Worm (Caenorhabditis elegans) whole organism, L3 larva: ENCODE data around the gene ehbp-1.

Experiments
- R02D3.7 ChIP-seq: fragments of 150-350 bp; optimal IDR thresholded peaks from 2 replicates; lab custom pipeline; 2014; ENCODE audit warnings: missing biosample characterization, missing genetic modification characterization
- ZK546.5 ChIP-seq: sonication (generic microtip); optimal IDR thresholded peaks from 2 replicates; lab custom pipeline; 2017; ENCODE audit warnings: missing biosample characterization, missing genetic modification characterization
- ama-1 ChIP-seq: fragments of 150-350 bp; optimal IDR thresholded peaks from 2 replicates; lab custom pipeline; 2018
- ceh-16 ChIP-seq: sonication (generic microtip); optimal IDR thresholded peaks from 2 replicates; lab custom pipeline; 2017; ENCODE audit warnings: missing biosample characterization, missing genetic modification characterization
- ceh-28 ChIP-seq: fragments of 150-350 bp; optimal IDR thresholded peaks from 2 replicates; lab custom pipeline; 2014; ENCODE audit warnings: missing biosample characterization, missing genetic modification reagents, missing genetic modification characterization
- ceh-82 ChIP-seq: fragments of 150-350 bp; optimal IDR thresholded peaks from 2 replicates; lab custom pipeline; 2014; ENCODE audit warnings: missing biosample characterization, missing genetic modification characterization
- ceh-9 ChIP-seq: sonication (generic microtip); optimal IDR thresholded peaks from 2 replicates; lab custom pipeline; 2018; ENCODE audit warnings: missing biosample characterization, missing genetic modification characterization
- egl-27 ChIP-seq: sonication (generic microtip); optimal IDR thresholded peaks from 4 replicates; lab custom pipeline; 2017; ENCODE audit warnings: missing biosample characterization, missing genetic modification reagents, missing genetic modification characterization
- elt-1 ChIP-seq: fragments of 150-350 bp; optimal IDR thresholded peaks from 2 replicates; lab custom pipeline; 2014; ENCODE audit warnings: missing biosample characterization, missing genetic modification characterization
- elt-2 ChIP-seq: sonication (generic microtip); optimal IDR thresholded peaks from 2 replicates; lab custom pipeline; 2016; ENCODE audit warnings: missing genetic modification reagents, mild to moderate bottlenecking, missing genetic modification characterization, missing compliant biosample characterization
- elt-3 ChIP-seq, 3 experiments: fragments of 150-350 bp in 1 of 3; sonication (generic microtip) in 2 of 3; optimal IDR thresholded peaks; 2 replicates in 2 of 3; 4 replicates in 1 of 3; lab custom pipeline; 2014 to 2017; ENCODE audit warnings: missing biosample characterization in 3 of 3, missing genetic modification characterization in 3 of 3
- eor-1 ChIP-seq, 2 experiments: fragments of 150-350 bp; optimal IDR thresholded peaks; 2 replicates each; lab custom pipeline; 2014 to 2018; ENCODE audit warnings: missing biosample characterization in 2 of 2, missing genetic modification characterization in 2 of 2
- fkh-10 ChIP-seq: sonication (generic microtip); optimal IDR thresholded peaks from 2 replicates; lab custom pipeline; 2017; ENCODE audit warnings: missing biosample characterization, missing genetic modification reagents, missing genetic modification characterization
- fkh-2 ChIP-seq: fragments of 150-350 bp; optimal IDR thresholded peaks from 2 replicates; lab custom pipeline; 2014; ENCODE audit warnings: missing biosample characterization, missing genetic modification reagents, missing genetic modification characterization
- fos-1 ChIP-seq: fragments of 150-350 bp; optimal IDR thresholded peaks from 2 replicates; lab custom pipeline; 2014; ENCODE audit warnings: missing biosample characterization, missing genetic modification characterization
- hmg-11 ChIP-seq: sonication (generic microtip); optimal IDR thresholded peaks from 2 replicates; lab custom pipeline; 2016; ENCODE audit warnings: missing genetic modification characterization, missing compliant biosample characterization
- jun-1 ChIP-seq: fragments of 150-350 bp; optimal IDR thresholded peaks from 2 replicates; lab custom pipeline; 2014; ENCODE audit warnings: missing biosample characterization, missing genetic modification reagents, missing genetic modification characterization
- lin-15B ChIP-seq: fragments of 150-350 bp; optimal IDR thresholded peaks from 2 replicates; lab custom pipeline; 2014; ENCODE audit warnings: missing biosample characterization, missing genetic modification characterization
- lin-39 ChIP-seq: fragments of 150-350 bp; optimal IDR thresholded peaks from 2 replicates; lab custom pipeline; 2018; ENCODE audit warnings: missing biosample characterization, missing genetic modification reagents, missing genetic modification characterization
- lsy-12 ChIP-seq: sonication (generic microtip); optimal IDR thresholded peaks from 2 replicates; lab custom pipeline; 2016; ENCODE audit warnings: mild to moderate bottlenecking, missing genetic modification characterization, missing compliant biosample characterization
- mdl-1 ChIP-seq: fragments of 150-350 bp; optimal IDR thresholded peaks from 2 replicates; lab custom pipeline; 2014; ENCODE audit warnings: missing biosample characterization, missing genetic modification characterization
- mml-1 ChIP-seq: fragments of 150-350 bp; sonication (generic microtip); optimal IDR thresholded peaks from 3 replicates; lab custom pipeline; 2014; ENCODE audit warnings: missing biosample characterization, missing genetic modification characterization
- nfya-1 ChIP-seq: sonication (generic microtip); optimal IDR thresholded peaks from 2 replicates; lab custom pipeline; 2017; ENCODE audit warnings: missing genetic modification characterization, mild to moderate bottlenecking, missing compliant biosample characterization, antibody characterized with exemption, moderate library complexity; ENCODE audit not compliant: insufficient read depth
- nhr-12 ChIP-seq: fragments of 150-350 bp; optimal IDR thresholded peaks from 2 replicates; lab custom pipeline; 2014; ENCODE audit warnings: missing biosample characterization, missing genetic modification characterization
- nhr-23 ChIP-seq: fragments of 150-350 bp; optimal IDR thresholded peaks from 2 replicates; lab custom pipeline; 2014; ENCODE audit warnings: missing biosample characterization, missing genetic modification reagents, missing genetic modification characterization
- nhr-237 ChIP-seq: fragments of 150-350 bp; optimal IDR thresholded peaks from 2 replicates; lab custom pipeline; 2014; ENCODE audit warnings: missing biosample characterization, missing genetic modification characterization
- nhr-25 ChIP-seq: sonication (generic microtip); optimal IDR thresholded peaks from 2 replicates; lab custom pipeline; 2017; ENCODE audit warnings: missing biosample characterization, missing genetic modification characterization
- nhr-28 ChIP-seq: fragments of 150-350 bp; optimal IDR thresholded peaks from 2 replicates; lab custom pipeline; 2014; ENCODE audit warnings: missing biosample characterization, missing genetic modification characterization
- nhr-43 ChIP-seq: sonication (generic microtip); optimal IDR thresholded peaks from 2 replicates; lab custom pipeline; 2016; ENCODE audit warnings: mild to moderate bottlenecking, missing genetic modification characterization, missing compliant biosample characterization; ENCODE audit not compliant: poor library complexity, severe bottlenecking
- nhr-67 ChIP-seq: fragments of 150-350 bp; optimal IDR thresholded peaks from 2 replicates; lab custom pipeline; 2014; ENCODE audit warnings: missing biosample characterization, missing genetic modification characterization
- nhr-76 ChIP-seq: fragments of 150-350 bp; sonication (generic microtip); optimal IDR thresholded peaks from 5 replicates; lab custom pipeline; 2014; ENCODE audit warnings: missing biosample characterization, missing genetic modification characterization
- nhr-77 ChIP-seq: fragments of 150-350 bp; optimal IDR thresholded peaks from 2 replicates; lab custom pipeline; 2014; ENCODE audit warnings: missing biosample characterization, missing genetic modification characterization
- pha-4 ChIP-seq: fragments of 150-350 bp; optimal IDR thresholded peaks from 2 replicates; lab custom pipeline; 2014; ENCODE audit warnings: missing biosample characterization, missing genetic modification reagents, missing genetic modification characterization
- pqm-1 ChIP-seq: fragments of 150-350 bp; optimal IDR thresholded peaks from 2 replicates; lab custom pipeline; 2017; ENCODE audit warnings: missing biosample characterization, missing genetic modification characterization, inconsistent platforms
- sea-2 ChIP-seq: fragments of 150-350 bp; sonication (generic microtip); optimal IDR thresholded peaks from 4 replicates; lab custom pipeline; 2014; ENCODE audit warnings: missing biosample characterization, missing genetic modification reagents, missing genetic modification characterization
- skn-1 ChIP-seq: fragments of 150-350 bp; optimal IDR thresholded peaks from 2 replicates; lab custom pipeline; 2014; ENCODE audit warnings: missing biosample characterization, missing genetic modification characterization
- snpc-4 ChIP-seq: fragments of 150-350 bp; optimal IDR thresholded peaks from 2 replicates; lab custom pipeline; 2014; ENCODE audit warnings: missing biosample characterization, missing genetic modification characterization
- tbx-2 ChIP-seq: sonication (generic microtip); optimal IDR thresholded peaks from 2 replicates; lab custom pipeline; 2016; ENCODE audit warnings: mild to moderate bottlenecking, missing genetic modification characterization, missing compliant biosample characterization
- unc-39 ChIP-seq: sonication (generic microtip); optimal IDR thresholded peaks from 4 replicates; lab custom pipeline; 2017; ENCODE audit warnings: missing biosample characterization, missing genetic modification characterization
- unc-62 ChIP-seq: fragments of 150-350 bp; sonication (generic microtip); optimal IDR thresholded peaks from 4 replicates; lab custom pipeline; 2014; ENCODE audit warnings: missing biosample characterization, missing genetic modification reagents, missing genetic modification characterization
- zag-1 ChIP-seq: fragments of 150-350 bp; optimal IDR thresholded peaks from 2 replicates; lab custom pipeline; 2014; ENCODE audit warnings: missing biosample characterization, missing genetic modification characterization
- ztf-11 ChIP-seq: fragments of 150-350 bp; optimal IDR thresholded peaks from 2 replicates; lab custom pipeline; 2014; ENCODE audit warnings: missing biosample characterization, missing genetic modification characterization
- ztf-4 ChIP-seq: fragments of 150-350 bp; optimal IDR thresholded peaks from 2 replicates; lab custom pipeline; 2014; ENCODE audit warnings: missing biosample characterization, missing genetic modification characterization

The ehbp-1 gene

DNA sequence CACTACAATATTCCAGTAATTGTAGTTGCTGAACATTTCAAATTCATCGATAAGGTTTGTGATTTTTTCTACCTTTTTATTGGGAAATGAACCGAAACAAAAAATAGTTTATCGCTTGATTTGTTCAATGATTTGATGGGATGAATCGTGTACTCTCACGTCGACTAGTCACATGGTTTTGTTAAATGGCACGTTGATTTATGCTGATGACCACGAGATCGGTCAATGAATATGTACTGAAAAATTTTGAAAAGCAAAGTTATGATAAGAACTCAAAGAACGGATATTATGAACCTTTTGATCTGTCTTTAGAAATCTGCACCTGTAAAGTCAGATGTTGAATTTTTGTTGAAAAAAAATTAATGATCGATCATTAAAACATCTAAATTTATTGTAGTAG is 34.2 kb upstream of the ehbp-1 start:
- TF ChIP-seq fkh-2 (tag; lab: Kevin White, UChicago) (no peak), elt-3 (tag; optimal IDR thresholded peaks at IDR 0.05; lab: Kevin White, UChicago) (peak in 2 of 3 experiments; percentile 41 to 56), unc-62 (no peak), skn-1 (tag; lab: Kevin White, UChicago) (no peak), ztf-11 (tag; lab: Kevin White, UChicago) (no peak), egl-27 (tag; lab: Kevin White, UChicago) (no peak), tbx-2 (no peak), pqm-1 (tag; lab: Kevin White, UChicago) (peak; percentile 88), elt-2 (tag; lab: Kevin White, UChicago) (peak; percentile 51), ama-1 (no peak), R02D3.7 (tag; lab: Kevin White, UChicago) (no peak), nhr-23 (peak; percentile 86), ceh-16 (tag; lab: Kevin White, UChicago) (no peak), nhr-25 (peak; percentile 26), mml-1 (tag; lab: Kevin White, UChicago) (no peak), lin-15B (tag; lab: Kevin White, UChicago) (no peak), nhr-76 (no peak), nhr-77 (tag; lab: Kevin White, UChicago) (no peak), nhr-67 (tag; lab: Kevin White, UChicago) (no peak), ceh-9 (tag; lab: Kevin White, UChicago) (no peak), nhr-237 (tag; lab: Kevin White, UChicago) (no peak), ceh-28 (tag; lab: Kevin White, UChicago) (no peak), snpc-4 (tag; lab: Kevin White, UChicago) (no peak), mdl-1 (no peak), ceh-82 (tag; lab: Kevin White, UChicago) (no peak), elt-1 (tag; lab: Kevin White, UChicago) (no peak), fos-1 (tag; lab: Kevin White, UChicago) (no peak), unc-39 (tag; lab: Kevin White, UChicago) (no peak), nhr-12 (tag; lab: Kevin White, UChicago) (no peak), jun-1 (tag; lab: Kevin White, UChicago) (peak; percentile 69), lsy-12 (tag; lab: Kevin White, UChicago) (peak; percentile 20), zag-1 (tag; lab: Kevin White, UChicago) (no peak), ztf-4 (tag; lab: Kevin White, UChicago) (no peak), pha-4 (tag; lab: Kevin White, UChicago) (no peak), ZK546.5 (tag; lab: Kevin White, UChicago) (no peak), nfya-1 (tag; lab: Kevin White, UChicago) (no peak), eor-1 (tag; optimal IDR thresholded peaks at IDR 0.05; lab: Kevin White, UChicago) (no peak), nhr-28 (tag; lab: Kevin White, UChicago) (no peak), nhr-43 (peak; percentile 68), hmg-11 (no peak), sea-2 (no peak), lin-39 (tag; lab: Kevin White, UChicago) (no peak)

DNA sequence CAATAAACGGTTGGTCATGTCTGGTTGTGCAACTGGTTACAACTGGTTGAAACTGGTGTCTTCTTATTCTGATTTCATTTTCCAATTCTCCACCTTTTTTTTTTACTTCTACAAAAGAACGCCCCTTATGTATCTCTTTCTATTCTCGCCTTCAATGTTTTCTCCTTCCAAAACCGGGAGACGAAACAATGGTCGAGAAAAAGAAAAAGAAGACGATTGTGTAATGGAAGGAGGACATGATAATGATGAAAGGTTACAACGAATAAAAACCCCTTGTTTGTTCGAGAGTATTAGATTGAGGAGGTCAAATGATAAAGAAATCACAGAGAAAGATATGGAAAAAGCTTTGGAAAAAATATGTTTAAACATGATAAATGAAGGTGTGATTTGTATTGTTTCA is 31.6 kb upstream of the ehbp-1 start, which contains the start of gene C50F4.8:
TSS of gene C50F4.8 (minus strand) at position 28 of the 400 bp plus-strand sequence.
- TF ChIP-seq elt-3 (tag; optimal IDR thresholded peaks at IDR 0.05; lab: Kevin White, UChicago) (no peak), ZK546.5 (tag; lab: Kevin White, UChicago) (no peak), nhr-76 (no peak), fos-1 (tag; lab: Kevin White, UChicago) (no peak), ama-1 (peak; percentile 37), hmg-11 (no peak), nhr-23 (peak; percentile 55), nhr-77 (tag; lab: Kevin White, UChicago) (no peak), unc-39 (tag; lab: Kevin White, UChicago) (no peak)

DNA sequence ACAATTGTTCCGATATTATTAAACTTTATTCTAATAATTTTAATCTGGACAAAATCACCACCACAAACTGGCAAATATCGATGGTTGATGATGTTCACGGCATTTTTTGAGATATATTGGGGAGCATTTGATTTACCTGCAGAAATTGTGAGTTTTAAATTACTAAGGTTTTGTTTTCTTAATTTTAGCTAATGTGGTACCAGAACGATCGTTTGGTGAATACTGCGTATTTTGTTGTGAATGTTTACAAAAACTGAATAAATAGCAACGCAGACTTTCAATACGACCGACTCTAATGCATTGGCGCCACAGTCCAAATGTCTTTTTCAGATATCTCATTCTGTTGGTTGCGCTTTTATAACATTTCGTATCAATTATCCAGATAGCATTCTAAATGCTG is 28.7 kb upstream of the ehbp-1 start:
- TF ChIP-seq unc-62 (no peak), zag-1 (tag; lab: Kevin White, UChicago) (no peak), unc-39 (tag; lab: Kevin White, UChicago) (no peak), eor-1 (tag; optimal IDR thresholded peaks at IDR 0.05; lab: Kevin White, UChicago) (no peak), fos-1 (tag; lab: Kevin White, UChicago) (no peak), ZK546.5 (tag; lab: Kevin White, UChicago) (no peak), tbx-2 (no peak), R02D3.7 (tag; lab: Kevin White, UChicago) (no peak), egl-27 (tag; lab: Kevin White, UChicago) (no peak), nhr-12 (tag; lab: Kevin White, UChicago) (no peak), elt-3 (tag; optimal IDR thresholded peaks at IDR 0.05; lab: Kevin White, UChicago) (no peak), nfya-1 (tag; lab: Kevin White, UChicago) (no peak), ceh-16 (tag; lab: Kevin White, UChicago) (no peak), ceh-82 (tag; lab: Kevin White, UChicago) (no peak), lsy-12 (tag; lab: Kevin White, UChicago) (no peak), mdl-1 (no peak), fkh-10 (no peak), nhr-28 (tag; lab: Kevin White, UChicago) (no peak), mml-1 (tag; lab: Kevin White, UChicago) (no peak)
